Worm (Caenorhabditis elegans): Measurements from ENCODE around the gene arrd-23.
A peak's percentile ranks its signal among the peaks of the same experiment; 100 is the strongest.

Gene arrd-23

ce11 chrX:4885651-4886050 lies at the start of gene arrd-23:
TSS of gene arrd-23 (plus strand) at chrX:4885951.
- TF ChIP-seq unc-62 (GFP tag; optimal IDR thresholded peaks at IDR 0.05) (no peak), lin-13 (GFP tag; optimal IDR thresholded peaks at IDR 0.05) (no peak), lsy-2 (tag; optimal IDR thresholded peaks at IDR 0.05) (no peak), sma-9 (GFP tag; optimal IDR thresholded peaks at IDR 0.05) (no peak), sma-9 (tag; optimal IDR thresholded peaks at IDR 0.05) (no peak), peb-1 (tag; optimal IDR thresholded peaks at IDR 0.05) (no peak), mab-5 (tag; optimal IDR thresholded peaks at IDR 0.05) (no peak), alr-1 (tag; optimal IDR thresholded peaks at IDR 0.05) (no peak)

- TF ChIP-seq unc-55 (GFP tag; optimal IDR thresholded peaks at IDR 0.05) (no peak), C34F6.9 (tag; optimal IDR thresholded peaks at IDR 0.05) (no peak), mab-5 (tag; optimal IDR thresholded peaks at IDR 0.05) (no peak), sma-3 (GFP tag; optimal IDR thresholded peaks at IDR 0.05) (no peak), fos-1 (tag; optimal IDR thresholded peaks at IDR 0.05) (no peak), mdl-1 (tag; optimal IDR thresholded peaks at IDR 0.05) (no peak), nhr-23 (tag; optimal IDR thresholded peaks at IDR 0.05) (no peak), aly-2 (tag; optimal IDR thresholded peaks at IDR 0.05) (no peak), lsy-2 (tag; optimal IDR thresholded peaks at IDR 0.05) (no peak), ZK546.5 (tag; optimal IDR thresholded peaks at IDR 0.05) (no peak), gmeb-1 (tag; optimal IDR thresholded peaks at IDR 0.05) (no peak), sma-9 (GFP tag; optimal IDR thresholded peaks at IDR 0.05) (no peak), sma-9 (tag; optimal IDR thresholded peaks at IDR 0.05) (no peak), snpc-4 (tag; optimal IDR thresholded peaks at IDR 0.05) (no peak)
Measured at ce11 chrX:4840653-4841052, 45.1 kb upstream of the arrd-23 start.

DNA sequence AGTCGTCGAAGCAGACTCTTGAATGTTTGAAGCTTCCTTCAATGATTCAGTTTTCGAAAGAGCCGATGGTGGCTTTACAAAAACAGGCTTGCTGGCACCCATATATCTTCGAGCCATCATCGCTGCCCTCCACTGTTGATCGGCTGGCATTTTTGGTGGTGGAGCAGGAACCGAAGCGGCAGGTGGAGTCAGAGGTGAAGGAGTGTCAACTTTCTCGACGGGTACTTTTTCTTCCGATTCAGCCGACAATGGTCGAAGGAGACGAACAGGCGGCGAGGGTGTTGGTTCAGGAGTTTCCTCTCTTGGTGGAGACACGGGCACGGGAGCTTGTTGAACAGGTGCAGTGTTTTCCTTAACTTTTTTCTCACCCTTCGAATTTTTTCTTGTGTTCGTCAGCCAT lies 43.4 kb upstream of the arrd-23 start:
- no peak for TF ChIP-seq R02D3.7 (tag; optimal IDR thresholded peaks at IDR 0.05)
- no peak for TF ChIP-seq lin-11 (tag; optimal IDR thresholded peaks at IDR 0.05)
- TF ChIP-seq ZK546.5 (tag; optimal IDR thresholded peaks at IDR 0.05), result no peak
- TF ChIP-seq sem-4 (tag; optimal IDR thresholded peaks at IDR 0.05), result no peak
- TF ChIP-seq egl-27 (tag; optimal IDR thresholded peaks at IDR 0.05), result no peak
- no peak for TF ChIP-seq lsy-2 (tag; optimal IDR thresholded peaks at IDR 0.05)
- TF ChIP-seq ztf-1 (GFP tag; conservative IDR thresholded peaks at IDR 0.05), result no peak
- no peak for TF ChIP-seq alr-1 (tag; optimal IDR thresholded peaks at IDR 0.05)
- no peak for TF ChIP-seq Y55F3AM.14 (GFP tag; optimal IDR thresholded peaks at IDR 0.05)

- no peak for TF ChIP-seq alr-1 (tag; optimal IDR thresholded peaks at IDR 0.05)
- no peak for TF ChIP-seq gmeb-1 (tag; optimal IDR thresholded peaks at IDR 0.05)
- no peak for TF ChIP-seq snpc-4 (tag; optimal IDR thresholded peaks at IDR 0.05)
- no peak for TF ChIP-seq zag-1 (tag; optimal IDR thresholded peaks at IDR 0.05)
- TF ChIP-seq sma-3 (GFP tag; optimal IDR thresholded peaks at IDR 0.05), result no peak
- TF ChIP-seq ztf-1 (GFP tag; conservative IDR thresholded peaks at IDR 0.05), result no peak
- TF ChIP-seq ceh-16 (tag; optimal IDR thresholded peaks at IDR 0.05), result no peak
- no peak for TF ChIP-seq F13H6.1 (tag; optimal IDR thresholded peaks at IDR 0.05)
- no peak for TF ChIP-seq nhr-11 (tag; optimal IDR thresholded peaks at IDR 0.05)
- TF ChIP-seq mbf-1 (tag; optimal IDR thresholded peaks at IDR 0.05), result no peak
- no peak for TF ChIP-seq ama-1 (optimal IDR thresholded peaks at IDR 0.05)
- TF ChIP-seq mab-5 (tag; optimal IDR thresholded peaks at IDR 0.05), result no peak
Measured at ce11 chrX:4844765-4845164, 41.0 kb upstream of the arrd-23 start.

ce11 chrX:4853060-4853459 lies 32.7 kb upstream of the arrd-23 start, which contains the start of gene F39C12.1:
TSS of gene F39C12.1 (minus strand) at chrX:4853195.
- TF ChIP-seq elt-1 (tag; optimal IDR thresholded peaks at IDR 0.05), result no peak
- TF ChIP-seq R02D3.7 (tag; optimal IDR thresholded peaks at IDR 0.05), result no peak
- no peak for TF ChIP-seq ceh-82 (tag; optimal IDR thresholded peaks at IDR 0.05)
- no peak for TF ChIP-seq peb-1 (tag; optimal IDR thresholded peaks at IDR 0.05)
- no peak for TF ChIP-seq egl-27 (tag; optimal IDR thresholded peaks at IDR 0.05)
- peak; percentile 73 for TF ChIP-seq crh-2 (tag; optimal IDR thresholded peaks at IDR 0.05)
- TF ChIP-seq snpc-4 (tag; optimal IDR thresholded peaks at IDR 0.05), result no peak
- no peak for TF ChIP-seq skn-1 (tag; optimal IDR thresholded peaks at IDR 0.05)
- TF ChIP-seq sma-9 (GFP tag; optimal IDR thresholded peaks at IDR 0.05), result peak; percentile 62
- no peak for TF ChIP-seq sma-9 (tag; optimal IDR thresholded peaks at IDR 0.05)
- no peak for TF ChIP-seq nhr-77 (tag; optimal IDR thresholded peaks at IDR 0.05)
- peak; percentile 32 for TF ChIP-seq nhr-129 (tag; optimal IDR thresholded peaks at IDR 0.05)
- no peak for TF ChIP-seq nhr-23 (tag; optimal IDR thresholded peaks at IDR 0.05)
- TF ChIP-seq fos-1 (tag; optimal IDR thresholded peaks at IDR 0.05), result peak; percentile 89
- no peak for TF ChIP-seq ama-1 (optimal IDR thresholded peaks at IDR 0.05)
- TF ChIP-seq sma-3 (GFP tag; optimal IDR thresholded peaks at IDR 0.05), result peak; percentile 0
- TF ChIP-seq nhr-25 (tag; optimal IDR thresholded peaks at IDR 0.05), result no peak
- TF ChIP-seq C34F6.9 (tag; optimal IDR thresholded peaks at IDR 0.05), result peak; percentile 55
- TF ChIP-seq nhr-10 (tag; optimal IDR thresholded peaks at IDR 0.05), result no peak
- no peak for TF ChIP-seq lin-11 (tag; optimal IDR thresholded peaks at IDR 0.05)
